Worm (Caenorhabditis elegans) whole organism, L1 larva: ENCODE data around the gene T26E4.10.

Source experiments
- ama-1 ChIP-seq: fragments of 150-350 bp; optimal IDR thresholded peaks from 2 replicates; lab custom pipeline; 2014
- blmp-1 ChIP-seq: fragments of 150-350 bp; optimal IDR thresholded peaks from 2 replicates; lab custom pipeline; 2014; ENCODE audit warnings: missing biosample characterization, missing genetic modification characterization
- ceh-82 ChIP-seq, 3 experiments: fragments of 150-350 bp in 1 of 3; sonication (generic microtip) in 2 of 3; optimal IDR thresholded peaks; 2 replicates each; lab custom pipeline; 2014 to 2017; ENCODE audit warnings: missing biosample characterization in 3 of 3, missing genetic modification characterization in 3 of 3
- fkh-10 ChIP-seq: sonication (generic microtip); optimal IDR thresholded peaks from 2 replicates; lab custom pipeline; 2017; ENCODE audit warnings: missing biosample characterization, missing genetic modification reagents, missing genetic modification characterization
- nhr-77 ChIP-seq: fragments of 150-350 bp; optimal IDR thresholded peaks from 2 replicates; lab custom pipeline; 2014; ENCODE audit warnings: missing biosample characterization, missing genetic modification characterization
- pqm-1 ChIP-seq: sonication (generic microtip); optimal IDR thresholded peaks from 3 replicates; lab custom pipeline; 2017; ENCODE audit warnings: missing biosample characterization, missing genetic modification characterization
- unc-62 ChIP-seq: fragments of 150-350 bp; optimal IDR thresholded peaks from 2 replicates; lab custom pipeline; 2014; ENCODE audit warnings: missing biosample characterization, missing genetic modification reagents, missing genetic modification characterization
- xbp-1 ChIP-seq: sonication (generic microtip); optimal IDR thresholded peaks from 2 replicates; lab custom pipeline; 2016; ENCODE audit warnings: missing genetic modification characterization, missing compliant biosample characterization
- ztf-11 ChIP-seq, 2 experiments: sonication (generic microtip); optimal IDR thresholded peaks; 2 replicates each; lab custom pipeline; 2016 to 2017; ENCODE audit warnings: missing genetic modification characterization in 2 of 2, missing biosample characterization in 1 of 2, missing compliant biosample characterization in 1 of 2

DNA sequence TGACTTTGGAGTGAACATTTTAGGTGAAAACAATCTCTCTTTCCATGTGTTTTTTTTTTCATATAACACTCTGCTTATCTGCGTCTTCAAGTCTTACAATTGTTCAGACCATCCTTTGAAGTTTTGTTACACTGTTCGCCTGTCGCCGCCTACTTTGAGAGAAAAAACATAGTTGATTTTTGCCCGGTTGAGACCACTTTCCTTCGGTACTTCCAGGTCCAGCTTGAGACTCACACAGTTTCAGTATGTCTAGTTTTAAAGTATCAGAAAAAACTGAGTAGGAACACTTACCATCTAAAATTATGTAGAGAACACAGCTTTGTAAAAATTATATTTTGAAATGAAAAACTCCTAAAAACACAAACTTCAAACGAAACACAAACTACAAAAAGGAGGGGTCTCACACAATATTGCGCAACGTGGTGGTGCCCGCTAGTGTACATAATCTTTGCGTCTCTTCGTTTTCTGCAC, 18.0 kb upstream of the T26E4.10 start, which contains the start of the genes fbxa-69 and F54B8.4:
- no peak for TF ChIP-seq ceh-82 (tag; optimal IDR thresholded peaks at IDR 0.05; lab: Kevin White, UChicago)
- no peak for TF ChIP-seq ama-1 (lab: Kevin White, UChicago)
- no peak for TF ChIP-seq pqm-1
- TF ChIP-seq xbp-1 (tag; lab: Kevin White, UChicago) = no peak
- TF ChIP-seq blmp-1 = peak; percentile 46
- no peak for TF ChIP-seq fkh-10
- no peak for TF ChIP-seq ztf-11 (tag; optimal IDR thresholded peaks at IDR 0.05; lab: Kevin White, UChicago)
- TF ChIP-seq unc-62 (GFP tag; lab: Kevin White, UChicago) = no peak
- TF ChIP-seq nhr-77 = no peak
